Worm (Caenorhabditis elegans) whole organism, young adult: ENCODE data around the gene sop-2.

Experiments
- F22D6.2 ChIP-seq: sonication (generic microtip); optimal IDR thresholded peaks from 2 replicates; lab custom pipeline; 2016; ENCODE audit warnings: mild to moderate bottlenecking, missing genetic modification characterization, missing compliant biosample characterization
- F33H1.4 ChIP-seq: fragments of 200-800 bp; sonication (Bioruptor generic); IDR thresholded peaks from 2 replicates; pipeline ENCODE4 v1.3.6; 2022; ENCODE audit warnings: missing genetic modification reagents, missing genetic modification characterization, missing compliant biosample characterization
- F52B5.7 ChIP-seq: sonication (generic microtip); optimal IDR thresholded peaks from 2 replicates; lab custom pipeline; 2016; ENCODE audit warnings: mild to moderate bottlenecking, missing genetic modification characterization, missing compliant biosample characterization
- F57A8.1 ChIP-seq: fragments of 200-800 bp; sonication (Bioruptor generic); optimal IDR thresholded peaks from 2 replicates; lab custom pipeline; 2018; ENCODE audit warnings: mild to moderate bottlenecking, missing genetic modification characterization, moderate library complexity, missing compliant biosample characterization
- K11D2.4 ChIP-seq: fragments of 200-800 bp; sonication (Bioruptor generic); IDR thresholded peaks from 2 replicates; pipeline ENCODE4 v1.3.6; 2022; ENCODE audit warnings: missing genetic modification reagents, missing genetic modification characterization, missing compliant biosample characterization
- K12H6.12 ChIP-seq: fragments of 200-800 bp; sonication (Bioruptor generic); optimal IDR thresholded peaks from 2 replicates; lab custom pipeline; 2018; ENCODE audit warnings: mild to moderate bottlenecking, missing genetic modification characterization, missing compliant biosample characterization
- T26A5.8 ChIP-seq: sonication (generic microtip); optimal IDR thresholded peaks from 2 replicates; lab custom pipeline; 2016; ENCODE audit warnings: missing genetic modification characterization, missing compliant biosample characterization
- Y53F4B.3 ChIP-seq: fragments of 200-800 bp; sonication (Bioruptor generic); IDR thresholded peaks from 2 replicates; pipeline ENCODE4 v1.3.6; 2022; ENCODE audit warnings: missing genetic modification reagents, missing genetic modification characterization, missing compliant biosample characterization
- attf-5 ChIP-seq: fragments of 200-800 bp; sonication (Bioruptor generic); optimal IDR thresholded peaks from 2 replicates; lab custom pipeline; 2018; ENCODE audit warnings: mild to moderate bottlenecking, missing genetic modification characterization, missing compliant biosample characterization
- ccch-3 ChIP-seq: fragments of 200-800 bp; sonication (Bioruptor generic); optimal IDR thresholded peaks from 2 replicates; lab custom pipeline; 2018; ENCODE audit warnings: mild to moderate bottlenecking, missing genetic modification characterization, missing compliant biosample characterization
- ceh-27 ChIP-seq: fragments of 200-800 bp; sonication (Bioruptor generic); optimal IDR thresholded peaks from 2 replicates; lab custom pipeline; 2018; ENCODE audit warnings: mild to moderate bottlenecking, missing genetic modification characterization, moderate library complexity, missing compliant biosample characterization
- ceh-58 ChIP-seq: fragments of 200-800 bp; sonication (Bioruptor generic); IDR thresholded peaks from 2 replicates; pipeline ENCODE4 v1.3.6; 2022; ENCODE audit warnings: missing genetic modification characterization, missing compliant biosample characterization
- ceh-91 ChIP-seq: fragments of 200-800 bp; sonication (Bioruptor generic); IDR thresholded peaks from 2 replicates; pipeline ENCODE4 v1.3.6; 2022; ENCODE audit warnings: missing genetic modification reagents, missing genetic modification characterization, missing compliant biosample characterization
- dpff-1 ChIP-seq: sonication (generic microtip); optimal IDR thresholded peaks from 2 replicates; lab custom pipeline; 2017; ENCODE audit warnings: mild to moderate bottlenecking, missing genetic modification characterization, missing compliant biosample characterization
- gei-17 ChIP-seq: fragments of 200-800 bp; sonication (Bioruptor generic); optimal IDR thresholded peaks from 2 replicates; lab custom pipeline; 2018; ENCODE audit warnings: mild to moderate bottlenecking, missing genetic modification characterization, missing compliant biosample characterization
- hlh-12 ChIP-seq: sonication (generic microtip); optimal IDR thresholded peaks from 2 replicates; lab custom pipeline; 2016; ENCODE audit warnings: missing genetic modification characterization, missing compliant biosample characterization
- hmg-1.2 ChIP-seq: fragments of 200-800 bp; sonication (Bioruptor generic); IDR thresholded peaks from 2 replicates; pipeline ENCODE4 v1.3.6; 2022; ENCODE audit warnings: missing genetic modification reagents, missing genetic modification characterization, missing compliant biosample characterization
- hmg-20 ChIP-seq: fragments of 200-800 bp; sonication (Bioruptor generic); IDR thresholded peaks from 2 replicates; pipeline ENCODE4 v1.3.6; 2022; ENCODE audit warnings: missing genetic modification reagents, missing genetic modification characterization, missing compliant biosample characterization
- hsf-1 ChIP-seq: fragments of 200-800 bp; sonication (Bioruptor generic); IDR thresholded peaks from 2 replicates; pipeline ENCODE4 v1.3.6; 2022; ENCODE audit warnings: missing genetic modification reagents, missing genetic modification characterization, missing compliant biosample characterization
- lag-1 ChIP-seq: fragments of 200-800 bp; sonication (Bioruptor generic); IDR thresholded peaks from 2 replicates; pipeline ENCODE4 v1.3.6; 2022; ENCODE audit warnings: missing genetic modification reagents, missing genetic modification characterization, missing compliant biosample characterization
- lin-35 ChIP-seq, 3 experiments: fragments of 150-350 bp in 2 of 3; sonication (generic microtip) in 1 of 3; optimal IDR thresholded peaks; 2 replicates each; lab custom pipeline; 2014 to 2018; ENCODE audit warnings: missing biosample characterization in 3 of 3, missing genetic modification characterization in 3 of 3, missing genetic modification reagents in 3 of 3
- lin-40 ChIP-seq: sonication (generic microtip); optimal IDR thresholded peaks from 2 replicates; lab custom pipeline; 2016; ENCODE audit warnings: missing genetic modification characterization, mild to moderate bottlenecking, missing compliant biosample characterization, missing genotype, missing genetic modification reagents
- lir-1 ChIP-seq: fragments of 200-800 bp; sonication (Bioruptor generic); conservative IDR thresholded peaks from 2 replicates; pipeline ENCODE4 v1.3.6; 2022; ENCODE audit warnings: missing genetic modification reagents, missing genetic modification characterization, missing compliant biosample characterization
- madf-8 ChIP-seq: fragments of 200-800 bp; sonication (Bioruptor generic); conservative IDR thresholded peaks from 2 replicates; pipeline ENCODE4 v1.3.6; 2022; ENCODE audit warnings: missing genetic modification reagents, missing genetic modification characterization, missing compliant biosample characterization
- mes-4 ChIP-seq: sonication (generic microtip); optimal IDR thresholded peaks from 2 replicates; lab custom pipeline; 2016; ENCODE audit warnings: missing genotype, missing genetic modification characterization, missing compliant biosample characterization
- nfyb-1 ChIP-seq: fragments of 200-800 bp; sonication (Bioruptor generic); IDR thresholded peaks from 2 replicates; pipeline ENCODE4 v1.3.6; 2022; ENCODE audit warnings: missing genetic modification reagents, missing genetic modification characterization, missing compliant biosample characterization
- pbrm-1 ChIP-seq: fragments of 200-800 bp; sonication (Bioruptor generic); IDR thresholded peaks from 2 replicates; pipeline ENCODE4 v1.3.6; 2022; ENCODE audit warnings: missing genetic modification reagents, missing genetic modification characterization, missing compliant biosample characterization
- repo-1 ChIP-seq: sonication (generic microtip); optimal IDR thresholded peaks from 2 replicates; lab custom pipeline; 2017; ENCODE audit warnings: mild to moderate bottlenecking, missing genetic modification characterization, missing compliant biosample characterization
- sea-2 ChIP-seq: fragments of 200-800 bp; sonication (Bioruptor generic); IDR thresholded peaks from 2 replicates; pipeline ENCODE4 v1.3.6; 2022; ENCODE audit warnings: missing genetic modification characterization, missing compliant biosample characterization
- snpc-1.3 ChIP-seq: sonication (generic microtip); optimal IDR thresholded peaks from 2 replicates; lab custom pipeline; 2017; ENCODE audit warnings: missing genetic modification characterization, mild to moderate bottlenecking, missing compliant biosample characterization, antibody characterized with exemption, moderate library complexity, missing genotype, missing genetic modification reagents; ENCODE audit not compliant: insufficient read depth
- snpc-3.4 ChIP-seq: sonication (generic microtip); optimal IDR thresholded peaks from 2 replicates; lab custom pipeline; 2017; ENCODE audit warnings: missing genetic modification characterization, mild to moderate bottlenecking, missing compliant biosample characterization, antibody characterized with exemption, moderate library complexity, missing genotype, missing genetic modification reagents
- snpc-4 ChIP-seq, 5 experiments: fragments of 150-350 bp in 1 of 5; sonication (generic microtip) in 4 of 5; optimal IDR thresholded peaks; 2 replicates each; lab custom pipeline; 2014 to 2018; ENCODE audit warnings: missing genetic modification characterization in 5 of 5, missing biosample characterization in 3 of 5, antibody characterized with exemption in 2 of 5, mild to moderate bottlenecking in 2 of 5, missing compliant biosample characterization in 2 of 5, missing genotype in 2 of 5, moderate library complexity in 2 of 5, missing genetic modification reagents in 1 of 5
- sptf-2 ChIP-seq: fragments of 200-800 bp; sonication (Bioruptor generic); optimal IDR thresholded peaks from 2 replicates; lab custom pipeline; 2018; ENCODE audit warnings: mild to moderate bottlenecking, missing genetic modification characterization, missing compliant biosample characterization
- xnd-1 ChIP-seq: sonication (generic microtip); optimal IDR thresholded peaks from 2 replicates; lab custom pipeline; 2016; ENCODE audit warnings: missing genotype, missing genetic modification reagents, missing genetic modification characterization, missing compliant biosample characterization
- zfh-2 ChIP-seq: fragments of 200-800 bp; sonication (Bioruptor generic); conservative IDR thresholded peaks from 2 replicates; pipeline ENCODE4 v1.3.6; 2022; ENCODE audit warnings: missing genetic modification reagents, missing genetic modification characterization, missing compliant biosample characterization
- ztf-28 ChIP-seq: fragments of 200-800 bp; sonication (Bioruptor generic); IDR thresholded peaks from 2 replicates; pipeline ENCODE4 v1.3.6; 2022; ENCODE audit warnings: missing genetic modification reagents, missing genetic modification characterization, missing compliant biosample characterization
- ztf-6 ChIP-seq: fragments of 200-800 bp; sonication (Bioruptor generic); IDR thresholded peaks from 2 replicates; pipeline ENCODE4 v1.3.6; 2022; ENCODE audit warnings: missing genetic modification reagents, missing genetic modification characterization, missing compliant biosample characterization

Gene sop-2

ce11 chrII:12332624-12333023 is 7.1 kb upstream of the sop-2 start, which contains the start of gene sre-54:
Gene sre-54, plus strand, starts transcription at chrII:12332924.
- TF ChIP-seq F57A8.1 (GFP tag; lab: Kevin White, UChicago): no peak
- no peak for TF ChIP-seq F33H1.4 (GFP tag; lab: Robert Waterston, UW)
- TF ChIP-seq ceh-91 (GFP tag; lab: Robert Waterston, UW): no peak
- TF ChIP-seq dpff-1 (tag; lab: Kevin White, UChicago): no peak
- TF ChIP-seq hmg-1.2: no peak
- TF ChIP-seq ztf-6: no peak
- TF ChIP-seq hsf-1 (GFP tag; lab: Robert Waterston, UW): no peak
- TF ChIP-seq repo-1 (tag; lab: Kevin White, UChicago): no peak
- no peak for TF ChIP-seq F22D6.2 (tag; lab: Kevin White, UChicago)
- TF ChIP-seq ceh-58 (GFP tag; lab: Robert Waterston, UW): no peak
- TF ChIP-seq F52B5.7 (tag; lab: Kevin White, UChicago): no peak
- TF ChIP-seq lag-1: no peak
- TF ChIP-seq lir-1 (GFP tag; lab: Robert Waterston, UW): no peak
- TF ChIP-seq xnd-1 (tag; lab: Kevin White, UChicago): no peak
- no peak for TF ChIP-seq madf-8 (GFP tag; lab: Robert Waterston, UW)

ce11 chrII:12335430-12335829 is 4.3 kb upstream of the sop-2 start, which contains the start of gene sre-52:
Gene sre-52, plus strand, starts transcription at chrII:12335730.
- no peak for TF ChIP-seq snpc-4 (GFP tag; optimal IDR thresholded peaks at IDR 0.05; lab: Kevin White, UChicago)
- no peak for TF ChIP-seq snpc-4 (tag; optimal IDR thresholded peaks at IDR 0.05; lab: Kevin White, UChicago)
- no peak for TF ChIP-seq K11D2.4 (GFP tag; lab: Robert Waterston, UW)
- TF ChIP-seq ccch-3 (GFP tag; lab: Kevin White, UChicago): no peak
- TF ChIP-seq Y53F4B.3 (GFP tag; lab: Robert Waterston, UW): no peak
- TF ChIP-seq dpff-1 (tag; lab: Kevin White, UChicago): no peak
- TF ChIP-seq mes-4: no peak
- TF ChIP-seq K12H6.12 (tag; lab: Kevin White, UChicago): no peak
- no peak for TF ChIP-seq zfh-2 (GFP tag; lab: Robert Waterston, UW)
- TF ChIP-seq sptf-2 (GFP tag; lab: Kevin White, UChicago): no peak
- TF ChIP-seq snpc-3.4: no peak

- TF ChIP-seq attf-5 (GFP tag; lab: Kevin White, UChicago) (no peak), lin-40 (tag; lab: Kevin White, UChicago) (peak; percentile 59), lir-1 (GFP tag; lab: Robert Waterston, UW) (peak; percentile 96), lin-35 (GFP tag; optimal IDR thresholded peaks at IDR 0.05; lab: Kevin White, UChicago) (peak in 1 of 3 experiments; percentile 10), K12H6.12 (tag; lab: Kevin White, UChicago) (peak; percentile 0), snpc-1.3 (tag; lab: Kevin White, UChicago) (no peak), hmg-20 (no peak), hlh-12 (tag; lab: Kevin White, UChicago) (no peak), ztf-28 (GFP tag; lab: Robert Waterston, UW) (no peak), snpc-4 (GFP tag; optimal IDR thresholded peaks at IDR 0.05; lab: Kevin White, UChicago) (no peak), snpc-4 (tag; optimal IDR thresholded peaks at IDR 0.05; lab: Kevin White, UChicago) (peak in 2 of 4 experiments; percentile 13 to 37), pbrm-1 (GFP tag; lab: Robert Waterston, UW) (no peak), T26A5.8 (no peak), gei-17 (GFP tag; lab: Kevin White, UChicago) (no peak), hmg-1.2 (peak; percentile 90), nfyb-1 (GFP tag; lab: Robert Waterston, UW) (peak; percentile 98), sea-2 (GFP tag; lab: Robert Waterston, UW) (no peak), ceh-27 (GFP tag; lab: Kevin White, UChicago) (peak; percentile 56)
Measured at ce11 chrII:12339152-12339551, 592 bp upstream of the sop-2 start.
